Worm (Caenorhabditis elegans) whole organism, L4 larva: ENCODE data around the gene tars-1.

Source experiments
- D1046.2 ChIP-seq: fragments of 200-800 bp; sonication (Bioruptor generic); IDR thresholded peaks from 2 replicates; pipeline ENCODE4 v1.3.6; 2022; ENCODE audit warnings: missing genetic modification characterization, missing compliant biosample characterization
- R02D3.7 ChIP-seq: fragments of 150-350 bp; sonication (generic microtip); optimal IDR thresholded peaks from 3 replicates; lab custom pipeline; 2014; ENCODE audit warnings: missing biosample characterization, missing genetic modification characterization
- T26A8.4 ChIP-seq: fragments of 200-800 bp; sonication (Bioruptor generic); IDR thresholded peaks from 2 replicates; pipeline ENCODE4 v1.3.6; 2022; ENCODE audit warnings: missing genetic modification characterization, missing compliant biosample characterization
- Y48G9A.11 ChIP-seq: fragments of 200-800 bp; sonication (Bioruptor generic); IDR thresholded peaks from 2 replicates; pipeline ENCODE4 v1.3.6; 2022; ENCODE audit warnings: missing genetic modification reagents, missing genetic modification characterization, missing compliant biosample characterization
- aha-1 ChIP-seq: fragments of 150-350 bp; peaks from one replicate; lab custom pipeline; 2014; ENCODE audit warnings: missing biosample characterization, missing genetic modification characterization
- arid-1 ChIP-seq: fragments of 200-800 bp; sonication (Bioruptor generic); conservative IDR thresholded peaks from 2 replicates; pipeline ENCODE4 v1.3.6; 2022; ENCODE audit warnings: missing genetic modification reagents, missing genetic modification characterization, missing compliant biosample characterization
- ceh-32 ChIP-seq: sonication (generic microtip); optimal IDR thresholded peaks from 2 replicates; lab custom pipeline; 2016; ENCODE audit warnings: mild to moderate bottlenecking, missing genetic modification characterization, missing compliant biosample characterization; ENCODE audit not compliant: poor library complexity
- ceh-44 ChIP-seq: fragments of 200-800 bp; sonication (Bioruptor generic); IDR thresholded peaks from 2 replicates; pipeline ENCODE4 v1.3.6; 2022; ENCODE audit warnings: missing genetic modification reagents, missing genetic modification characterization, missing compliant biosample characterization
- ceh-62 ChIP-seq: sonication (generic microtip); optimal IDR thresholded peaks from 2 replicates; lab custom pipeline; 2017; ENCODE audit warnings: missing biosample characterization, missing genetic modification characterization
- ceh-82 ChIP-seq: sonication (generic microtip); optimal IDR thresholded peaks from 2 replicates; lab custom pipeline; 2017; ENCODE audit warnings: missing biosample characterization, missing genetic modification characterization
- ctbp-1 ChIP-seq: fragments of 200-800 bp; sonication (Bioruptor generic); IDR thresholded peaks from 2 replicates; pipeline ENCODE4 v1.3.6; 2022; ENCODE audit warnings: missing genetic modification reagents, missing genetic modification characterization, missing compliant biosample characterization
- daf-16 ChIP-seq, 3 experiments: sonication (generic microtip); optimal IDR thresholded peaks; 2 replicates each; lab custom pipeline; 2016 to 2017; ENCODE audit warnings: missing genetic modification characterization in 3 of 3, missing genetic modification reagents in 3 of 3, mild to moderate bottlenecking in 2 of 3, missing compliant biosample characterization in 2 of 3, missing biosample characterization in 1 of 3, moderate library complexity in 1 of 3
- dmd-8 ChIP-seq: fragments of 200-800 bp; sonication (Bioruptor generic); IDR thresholded peaks from 2 replicates; pipeline ENCODE4 v1.3.6; 2022; ENCODE audit warnings: missing genetic modification characterization, missing compliant biosample characterization
- egl-27 ChIP-seq: sonication (generic microtip); optimal IDR thresholded peaks from 3 replicates; lab custom pipeline; 2017; ENCODE audit warnings: missing biosample characterization, missing genetic modification reagents, missing genetic modification characterization
- egl-43 ChIP-seq: fragments of 200-800 bp; sonication (Bioruptor generic); IDR thresholded peaks from 2 replicates; pipeline ENCODE4 v1.3.6; 2022; ENCODE audit warnings: missing genetic modification reagents, missing genetic modification characterization, missing compliant biosample characterization
- fkh-10 ChIP-seq: fragments of 150-350 bp; optimal IDR thresholded peaks from 2 replicates; lab custom pipeline; 2014; ENCODE audit warnings: missing biosample characterization, missing genetic modification reagents, missing genetic modification characterization
- fos-1 ChIP-seq: fragments of 150-350 bp; optimal IDR thresholded peaks from 2 replicates; lab custom pipeline; 2014; ENCODE audit warnings: missing biosample characterization, missing genetic modification characterization
- hif-1 ChIP-seq, 2 experiments: sonication (generic microtip); optimal IDR thresholded peaks; 2 replicates each; lab custom pipeline; 2016 to 2017; ENCODE audit warnings: missing compliant biosample characterization in 2 of 2, missing genetic modification characterization in 2 of 2, missing genetic modification reagents in 2 of 2, missing genotype in 2 of 2, mild to moderate bottlenecking in 1 of 2
- hlh-11 ChIP-seq: fragments of 200-800 bp; sonication (Bioruptor generic); optimal IDR thresholded peaks from 2 replicates; lab custom pipeline; 2018; ENCODE audit warnings: mild to moderate bottlenecking, missing genetic modification characterization, missing compliant biosample characterization
- hlh-30 ChIP-seq: sonication (generic microtip); optimal IDR thresholded peaks from 2 replicates; lab custom pipeline; 2017; ENCODE audit warnings: antibody characterized with exemption, mild to moderate bottlenecking, missing genetic modification characterization, missing compliant biosample characterization; ENCODE audit not compliant: insufficient read depth
- jun-1 ChIP-seq: fragments of 150-350 bp; optimal IDR thresholded peaks from 2 replicates; lab custom pipeline; 2014; ENCODE audit warnings: missing biosample characterization, missing genetic modification reagents, missing genetic modification characterization
- lim-7 ChIP-seq: fragments of 200-800 bp; sonication (Bioruptor generic); IDR thresholded peaks from 2 replicates; pipeline ENCODE4 v1.3.6; 2022; ENCODE audit warnings: missing genetic modification characterization, missing compliant biosample characterization
- lin-13 ChIP-seq: fragments of 150-350 bp; optimal IDR thresholded peaks from 2 replicates; lab custom pipeline; 2014; ENCODE audit warnings: missing biosample characterization, missing genetic modification reagents, missing genetic modification characterization
- lin-29 ChIP-seq: fragments of 200-800 bp; sonication (Bioruptor generic); IDR thresholded peaks from 2 replicates; pipeline ENCODE4 v1.3.6; 2022; ENCODE audit warnings: missing genetic modification reagents, missing genetic modification characterization, missing compliant biosample characterization
- lir-3 ChIP-seq: sonication (generic microtip); optimal IDR thresholded peaks from 2 replicates; lab custom pipeline; 2016; ENCODE audit warnings: mild to moderate bottlenecking, missing genetic modification characterization, missing compliant biosample characterization
- madf-5 ChIP-seq, 2 experiments: fragments of 200-800 bp; sonication (Bioruptor generic); IDR thresholded peaks; 2 replicates each; pipeline ENCODE4 v1.3.6; 2022; ENCODE audit warnings: missing compliant biosample characterization in 2 of 2, missing genetic modification characterization in 2 of 2
- mes-2 ChIP-seq: sonication (generic microtip); optimal IDR thresholded peaks from 2 replicates; lab custom pipeline; 2016; ENCODE audit warnings: missing genotype, mild to moderate bottlenecking, missing genetic modification characterization, missing compliant biosample characterization; ENCODE audit not compliant: poor library complexity, severe bottlenecking
- mxl-2 ChIP-seq: fragments of 200-800 bp; sonication (Bioruptor generic); conservative IDR thresholded peaks from 2 replicates; pipeline ENCODE4 v1.3.6; 2022; ENCODE audit warnings: missing genetic modification reagents, missing genetic modification characterization, missing compliant biosample characterization
- mxl-3 ChIP-seq: fragments of 200-800 bp; sonication (Bioruptor generic); optimal IDR thresholded peaks from 2 replicates; lab custom pipeline; 2018; ENCODE audit warnings: mild to moderate bottlenecking, missing genetic modification characterization, missing compliant biosample characterization
- nhr-10 ChIP-seq: fragments of 150-350 bp; optimal IDR thresholded peaks from 2 replicates; lab custom pipeline; 2014; ENCODE audit warnings: missing biosample characterization, missing genetic modification characterization
- nhr-111 ChIP-seq: fragments of 200-800 bp; sonication (Bioruptor generic); optimal IDR thresholded peaks from 2 replicates; lab custom pipeline; 2018; ENCODE audit warnings: mild to moderate bottlenecking, missing genetic modification characterization, missing compliant biosample characterization
- nhr-237 ChIP-seq: sonication (generic microtip); optimal IDR thresholded peaks from 2 replicates; lab custom pipeline; 2017; ENCODE audit warnings: missing biosample characterization, missing genetic modification characterization
- nhr-28 ChIP-seq: fragments of 150-350 bp; optimal IDR thresholded peaks from 2 replicates; lab custom pipeline; 2014; ENCODE audit warnings: missing biosample characterization, missing genetic modification characterization
- nhr-48 ChIP-seq: sonication (generic microtip); optimal IDR thresholded peaks from 2 replicates; lab custom pipeline; 2016; ENCODE audit warnings: mild to moderate bottlenecking, missing genetic modification characterization, missing compliant biosample characterization
- pha-4 ChIP-seq, 2 experiments: fragments of 150-350 bp in 1 of 2; fragments of 200-800 bp in 1 of 2; sonication (Bioruptor generic) in 1 of 2; IDR thresholded peaks in 1 of 2; optimal IDR thresholded peaks in 1 of 2; 2 replicates each; pipeline versions ENCODE4 v1.3.6 to Lab custom; 2014 to 2022; ENCODE audit warnings: missing genetic modification characterization in 2 of 2, missing genetic modification reagents in 2 of 2, missing biosample characterization in 1 of 2, missing compliant biosample characterization in 1 of 2
- php-3 ChIP-seq: fragments of 200-800 bp; sonication (Bioruptor generic); IDR thresholded peaks from 2 replicates; pipeline ENCODE4 v1.3.6; 2022; ENCODE audit warnings: missing genetic modification reagents, missing genetic modification characterization, missing compliant biosample characterization
- saeg-2 ChIP-seq: fragments of 200-800 bp; sonication (Bioruptor generic); IDR thresholded peaks from 2 replicates; pipeline ENCODE4 v1.3.6; 2022; ENCODE audit warnings: missing genetic modification reagents, missing genetic modification characterization, missing compliant biosample characterization
- skn-1 ChIP-seq: fragments of 150-350 bp; optimal IDR thresholded peaks from 2 replicates; lab custom pipeline; 2014; ENCODE audit warnings: missing biosample characterization, missing genetic modification characterization
- snpc-1.2 ChIP-seq: fragments of 200-800 bp; sonication (Bioruptor generic); IDR thresholded peaks from 2 replicates; pipeline ENCODE4 v1.3.6; 2022; ENCODE audit warnings: missing genetic modification reagents, missing genetic modification characterization, missing compliant biosample characterization
- spr-1 ChIP-seq: sonication (generic microtip); optimal IDR thresholded peaks from 2 replicates; lab custom pipeline; 2016; ENCODE audit warnings: mild to moderate bottlenecking, missing genetic modification characterization, missing compliant biosample characterization
- tag-97 ChIP-seq: fragments of 200-800 bp; sonication (Bioruptor generic); IDR thresholded peaks from 2 replicates; pipeline ENCODE4 v1.3.6; 2022; ENCODE audit warnings: missing genetic modification characterization, missing compliant biosample characterization
- unc-130 ChIP-seq: sonication (generic microtip); optimal IDR thresholded peaks from 2 replicates; lab custom pipeline; 2016; ENCODE audit warnings: missing genetic modification reagents, missing genetic modification characterization, missing compliant biosample characterization
- vab-7 ChIP-seq: fragments of 200-800 bp; sonication (Bioruptor generic); IDR thresholded peaks from 2 replicates; pipeline ENCODE4 v1.3.6; 2022; ENCODE audit warnings: missing genetic modification reagents, missing genetic modification characterization, missing compliant biosample characterization
- zag-1 ChIP-seq: fragments of 150-350 bp; optimal IDR thresholded peaks from 2 replicates; lab custom pipeline; 2014; ENCODE audit warnings: missing biosample characterization, missing genetic modification characterization
- zfp-2 ChIP-seq: sonication (generic microtip); optimal IDR thresholded peaks from 2 replicates; lab custom pipeline; 2016; ENCODE audit warnings: mild to moderate bottlenecking, missing genetic modification characterization, missing compliant biosample characterization
- zip-11 ChIP-seq: fragments of 200-800 bp; sonication (Bioruptor generic); IDR thresholded peaks from 2 replicates; pipeline ENCODE4 v1.3.6; 2022; ENCODE audit warnings: missing genetic modification characterization, missing compliant biosample characterization

tars-1 gene

DNA sequence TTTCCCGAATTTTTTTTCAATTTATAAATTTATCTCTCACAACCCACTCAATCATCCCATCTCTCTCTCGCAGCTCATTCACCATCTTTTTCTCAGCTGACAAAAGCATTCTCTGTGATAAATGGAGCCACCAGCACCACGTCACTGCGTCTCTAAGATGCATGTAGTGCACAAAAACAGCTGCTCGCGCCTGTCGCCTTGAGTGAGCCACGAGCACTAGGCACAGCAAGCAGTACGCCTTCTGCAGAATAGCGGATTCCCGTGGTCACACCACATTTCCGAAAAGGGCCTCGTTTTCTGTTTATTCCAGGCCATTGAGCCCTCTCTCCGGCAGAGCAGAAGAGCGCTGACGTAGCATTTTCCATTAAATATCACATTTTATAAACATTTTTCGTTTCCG lies 18.1 kb upstream of the tars-1 start, which contains the start of gene F13D12.10 (continued):
- TF ChIP-seq daf-16 (GFP tag; optimal IDR thresholded peaks at IDR 0.05; lab: Kevin White, UChicago) (peak in 1 of 2 experiments; percentile 60), daf-16 (tag; optimal IDR thresholded peaks at IDR 0.05; lab: Kevin White, UChicago) (no peak), mes-2 (tag; lab: Kevin White, UChicago) (no peak), arid-1 (GFP tag; lab: Robert Waterston, UW) (no peak), zag-1 (no peak), lin-13 (GFP tag; lab: Kevin White, UChicago) (no peak), hlh-30 (tag; lab: Kevin White, UChicago) (peak; percentile 62), mxl-2 (GFP tag; lab: Robert Waterston, UW) (no peak), egl-43 (GFP tag; lab: Robert Waterston, UW) (no peak), zfp-2 (tag; lab: Kevin White, UChicago) (no peak), hlh-11 (tag; lab: Kevin White, UChicago) (peak; percentile 75), vab-7 (no peak), fkh-10 (no peak), ctbp-1 (GFP tag; lab: Robert Waterston, UW) (no peak), nhr-48 (tag; lab: Kevin White, UChicago) (no peak), Y48G9A.11 (GFP tag; lab: Robert Waterston, UW) (no peak), php-3 (no peak), skn-1 (tag; lab: Kevin White, UChicago) (no peak), dmd-8 (no peak), zip-11 (GFP tag; lab: Robert Waterston, UW) (no peak), nhr-237 (tag; lab: Kevin White, UChicago) (no peak), D1046.2 (GFP tag; lab: Robert Waterston, UW) (no peak), hif-1 (tag; optimal IDR thresholded peaks at IDR 0.05; lab: Kevin White, UChicago) (peak in 1 of 2 experiments; percentile 34), lin-29 (no peak), pha-4 (GFP tag; IDR thresholded peaks at IDR 0.05; lab: Robert Waterston, UW) (no peak), pha-4 (tag; optimal IDR thresholded peaks at IDR 0.05; lab: Kevin White, UChicago) (no peak), T26A8.4 (GFP tag; lab: Robert Waterston, UW) (no peak), spr-1 (tag; lab: Kevin White, UChicago) (peak; percentile 3), ceh-62 (no peak), unc-130 (GFP tag; lab: Kevin White, UChicago) (no peak), nhr-10 (tag; lab: Kevin White, UChicago) (no peak)

DNA sequence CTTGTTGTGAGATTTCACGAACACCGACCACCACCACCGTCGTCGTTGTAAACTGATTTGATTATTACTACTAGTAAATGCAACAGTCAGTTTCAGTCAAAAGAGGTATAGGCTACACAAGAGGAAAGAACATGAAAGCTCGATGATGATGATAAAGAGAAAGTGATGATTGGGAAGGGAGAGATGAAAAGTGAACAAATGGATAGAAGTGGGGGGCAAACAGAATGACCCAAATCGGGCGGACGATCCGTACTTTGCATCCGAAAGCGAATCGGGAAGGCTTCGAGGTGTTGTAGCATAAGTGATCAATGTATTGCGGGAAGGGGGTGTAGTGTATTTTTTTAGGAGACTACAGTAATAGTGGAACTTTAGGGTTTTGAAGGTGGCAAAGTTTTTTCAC lies 15.3 kb upstream of the tars-1 start:
- peak; percentile 78 for TF ChIP-seq nhr-28
- no peak for TF ChIP-seq pha-4 (GFP tag; IDR thresholded peaks at IDR 0.05; lab: Robert Waterston, UW)
- no peak for TF ChIP-seq pha-4 (tag; optimal IDR thresholded peaks at IDR 0.05; lab: Kevin White, UChicago)

DNA sequence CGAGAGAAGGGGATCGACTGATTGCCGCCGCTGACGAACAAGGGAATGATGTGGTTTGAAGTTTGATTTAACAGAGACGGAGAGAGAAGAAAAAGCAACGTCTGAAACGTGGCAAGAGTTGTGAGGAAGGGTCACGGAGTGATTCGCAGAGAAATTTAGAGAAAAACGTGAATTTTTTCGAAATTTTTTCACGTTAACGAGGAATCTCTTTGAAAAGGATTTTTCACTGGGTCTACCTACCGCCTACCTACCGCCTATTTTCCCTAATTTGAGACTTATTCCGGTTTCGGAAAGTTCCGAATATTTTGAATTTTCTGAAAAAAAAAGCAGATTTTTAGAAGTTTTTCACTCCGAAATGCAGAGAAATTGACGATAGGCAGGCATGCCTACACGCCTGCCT lies 14.0 kb upstream of the tars-1 start, which contains the start of gene fcmt-1:
Gene fcmt-1 (minus strand): TSS at position 101 of the 400 bp plus-strand sequence.
- TF ChIP-seq zip-11 (GFP tag; lab: Robert Waterston, UW) (no peak), zag-1 (no peak)

DNA sequence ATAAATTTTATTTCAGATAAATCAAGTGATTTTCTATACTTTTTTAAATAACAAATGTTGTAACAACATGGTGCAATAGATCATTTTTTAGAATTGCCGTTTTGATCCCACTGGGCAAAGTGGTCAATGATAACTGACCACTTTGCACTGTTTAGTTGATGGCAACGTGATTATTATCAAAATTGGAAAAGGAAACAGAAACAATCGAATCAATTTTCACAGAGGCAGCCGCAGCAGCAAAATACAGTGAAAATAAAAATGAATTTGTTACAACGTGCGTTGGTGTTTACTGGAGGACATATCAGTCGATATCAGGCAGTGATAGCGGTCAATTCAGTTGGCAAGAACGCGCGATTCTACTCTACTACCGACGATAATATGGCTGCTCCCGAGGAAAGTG lies 10.3 kb upstream of the tars-1 start, which contains the start of gene VF13D12L.3:
Gene VF13D12L.3 (plus strand): TSS at position 223 of the 400 bp plus-strand sequence.
- no peak for TF ChIP-seq ceh-32 (tag; lab: Kevin White, UChicago)
- no peak for TF ChIP-seq snpc-1.2 (GFP tag; lab: Robert Waterston, UW)
- no peak for TF ChIP-seq saeg-2 (GFP tag; lab: Robert Waterston, UW)
- peak; percentile 84 for TF ChIP-seq mxl-3 (GFP tag; lab: Kevin White, UChicago)
- no peak for TF ChIP-seq lir-3 (tag; lab: Kevin White, UChicago)
- no peak for TF ChIP-seq ceh-44
- no peak for TF ChIP-seq ceh-82
- no peak for TF ChIP-seq tag-97 (GFP tag; lab: Robert Waterston, UW)
- TF ChIP-seq egl-27 (tag; lab: Kevin White, UChicago): no peak
- TF ChIP-seq jun-1: no peak
- no peak for TF ChIP-seq nhr-10 (tag; lab: Kevin White, UChicago)
- no peak for TF ChIP-seq R02D3.7 (tag; lab: Kevin White, UChicago)
- no peak for TF ChIP-seq lim-7 (GFP tag; lab: Robert Waterston, UW)
- TF ChIP-seq fos-1 (tag; lab: Kevin White, UChicago): no peak
- no peak for TF ChIP-seq madf-5 (GFP tag; IDR thresholded peaks at IDR 0.05; lab: Robert Waterston, UW)
- TF ChIP-seq hif-1 (tag; optimal IDR thresholded peaks at IDR 0.05; lab: Kevin White, UChicago): peak in 1 of 2 experiments; percentile 86
- TF ChIP-seq nhr-111 (GFP tag; lab: Kevin White, UChicago): no peak
- no peak for TF ChIP-seq aha-1 (tag; lab: Kevin White, UChicago)
- TF ChIP-seq hlh-30 (tag; lab: Kevin White, UChicago): no peak
